Fruit fly (Drosophila melanogaster) whole organism, embryonic: ENCODE data around the gene park.
A peak's percentile ranks its signal among the peaks of the same experiment; 100 is the strongest.

Source experiments
- Adf1 ChIP-seq: fragments of 200-800 bp; sonication (Bioruptor generic); IDR thresholded peaks from 2 replicates; pipeline ENCODE4 v1.3.6; 2022; ENCODE audit warnings: missing biosample characterization, missing genetic modification characterization
- Antp ChIP-seq: fragments of 200-800 bp; sonication (Bioruptor generic); optimal IDR thresholded peaks from 3 replicates; lab custom pipeline; 2016; ENCODE audit warnings: missing biosample characterization, missing genetic modification characterization
- Atf3 ChIP-seq: fragments of 200-800 bp; sonication (Bioruptor generic); optimal IDR thresholded peaks from 3 replicates; lab custom pipeline; 2016; ENCODE audit warnings: missing biosample characterization, missing genetic modification characterization
- Awh ChIP-seq: fragments of 200-800 bp; sonication (Bioruptor generic); IDR thresholded peaks from 2 replicates; pipeline ENCODE4, ENCODE4 v1.3.6; 2022; ENCODE audit warnings: missing biosample characterization, missing genetic modification characterization
- Bgb ChIP-seq: fragments of 200-800 bp; sonication (Bioruptor generic); IDR thresholded peaks from 2 replicates; pipeline ENCODE4 v1.3.6; 2022; ENCODE audit warnings: missing biosample characterization, missing genetic modification characterization; ENCODE audit not compliant: partially characterized antibody
- CG10366 ChIP-seq: fragments of 200-800 bp; sonication (Bioruptor generic); IDR thresholded peaks from 2 replicates; pipeline ENCODE4 v1.3.6; 2022; ENCODE audit warnings: missing biosample characterization, missing genetic modification characterization
- CG10565 ChIP-seq: fragments of 200-800 bp; sonication (Bioruptor generic); optimal IDR thresholded peaks from 3 replicates; lab custom pipeline; 2016; ENCODE audit warnings: missing biosample characterization, mild to moderate bottlenecking, missing genetic modification characterization
- CG10959 ChIP-seq: fragments of 200-800 bp; sonication (Bioruptor generic); IDR thresholded peaks from 2 replicates; pipeline ENCODE4 v1.3.6; 2022; ENCODE audit warnings: missing biosample characterization, missing genetic modification characterization
- CG10979 ChIP-seq: fragments of 200-800 bp; sonication (Bioruptor generic); optimal IDR thresholded peaks from 2 replicates; lab custom pipeline; 2018; ENCODE audit warnings: missing biosample characterization, mild to moderate bottlenecking, missing genetic modification characterization, moderate library complexity
- CG11398 ChIP-seq: fragments of 200-800 bp; sonication (Bioruptor generic); optimal IDR thresholded peaks from 2 replicates; lab custom pipeline; 2016; ENCODE audit warnings: missing biosample characterization, missing genetic modification characterization
- CG11696 ChIP-seq: fragments of 200-800 bp; sonication (Bioruptor generic); IDR thresholded peaks from 2 replicates; pipeline ENCODE4 v1.3.6; 2022; ENCODE audit warnings: missing biosample characterization, missing genetic modification characterization
- CG12769 ChIP-seq: fragments of 200-800 bp; sonication (Bioruptor generic); optimal IDR thresholded peaks from 2 replicates; lab custom pipeline; 2019; ENCODE audit warnings: missing biosample characterization, mild to moderate bottlenecking, missing genetic modification characterization, moderate library complexity
- CG14667 ChIP-seq: fragments of 200-800 bp; sonication (Bioruptor generic); IDR thresholded peaks from 2 replicates; pipeline ENCODE4 v1.3.6; 2022; ENCODE audit warnings: missing biosample characterization, missing genetic modification characterization
- CG18764 ChIP-seq: fragments of 200-800 bp; sonication (Bioruptor generic); optimal IDR thresholded peaks from 3 replicates; lab custom pipeline; 2016; ENCODE audit warnings: missing biosample characterization, missing genetic modification characterization
- CG2202 ChIP-seq: fragments of 200-800 bp; sonication (Bioruptor generic); optimal IDR thresholded peaks from 2 replicates; lab custom pipeline; 2018; ENCODE audit warnings: missing biosample characterization, mild to moderate bottlenecking, missing genetic modification characterization
- CG3281 ChIP-seq: fragments of 200-800 bp; sonication (Bioruptor generic); optimal IDR thresholded peaks from 3 replicates; lab custom pipeline; 2017; ENCODE audit warnings: missing biosample characterization, mild to moderate bottlenecking, missing genetic modification characterization
- CG4707 ChIP-seq: fragments of 200-800 bp; sonication (Bioruptor generic); optimal IDR thresholded peaks from 2 replicates; lab custom pipeline; 2018; ENCODE audit warnings: missing biosample characterization, mild to moderate bottlenecking, missing genetic modification characterization, moderate library complexity
- CG7963 ChIP-seq: fragments of 200-800 bp; sonication (Bioruptor generic); IDR thresholded peaks from 3 replicates; pipeline ENCODE4 v1.3.6; 2022; ENCODE audit warnings: missing biosample characterization, missing genetic modification characterization; ENCODE audit not compliant: partially characterized antibody
- CG8290 ChIP-seq, 3 experiments: fragments of 200-800 bp; sonication (Bioruptor generic); optimal IDR thresholded peaks; 2 replicates each; lab custom pipeline; 2016 to 2019; ENCODE audit warnings: missing biosample characterization in 3 of 3, missing genetic modification characterization in 3 of 3, mild to moderate bottlenecking in 2 of 3, moderate library complexity in 1 of 3
- CG9215 ChIP-seq: fragments of 200-800 bp; sonication (Bioruptor generic); IDR thresholded peaks from 2 replicates; pipeline ENCODE4 v1.3.6; 2022; ENCODE audit warnings: missing biosample characterization, missing genetic modification characterization
- CoRest ChIP-seq: fragments of 200-800 bp; sonication (Bioruptor generic); optimal IDR thresholded peaks from 3 replicates; lab custom pipeline; 2018; ENCODE audit warnings: missing biosample characterization, mild to moderate bottlenecking, missing genetic modification characterization, moderate library complexity
- Dfd ChIP-seq, 2 experiments: fragments of >200 bp; optimal IDR thresholded peaks; 2 replicates each; lab custom pipeline; 2017; ENCODE audit warnings: missing biosample characterization in 2 of 2, missing genetic modification characterization in 2 of 2
- Dll ChIP-seq: fragments of 200-800 bp; sonication (Bioruptor generic); IDR thresholded peaks from 4 replicates; pipeline ENCODE4 v1.3.6; 2022; ENCODE audit warnings: missing biosample characterization, missing genetic modification characterization; ENCODE audit not compliant: partially characterized antibody
- Ets65A ChIP-seq: fragments of 200-800 bp; sonication (Bioruptor generic); peaks from one replicate; lab custom pipeline; 2016; ENCODE audit warnings: missing biosample characterization, missing genetic modification characterization
- H15 ChIP-seq: fragments of 200-800 bp; sonication (Bioruptor generic); IDR thresholded peaks from 3 replicates; pipeline ENCODE4 v1.3.6; 2022; ENCODE audit warnings: missing biosample characterization, missing genetic modification characterization
- HLH54F ChIP-seq: fragments of 200-800 bp; sonication (Bioruptor generic); optimal IDR thresholded peaks from 3 replicates; lab custom pipeline; 2016; ENCODE audit warnings: missing biosample characterization, missing genetic modification characterization
- MESR4 ChIP-seq: fragments of 200-800 bp; sonication (Bioruptor generic); optimal IDR thresholded peaks from 2 replicates; lab custom pipeline; 2018; ENCODE audit warnings: missing biosample characterization, mild to moderate bottlenecking, missing genetic modification characterization, moderate library complexity
- Meics ChIP-seq: fragments of 200-800 bp; sonication (Bioruptor generic); optimal IDR thresholded peaks from 2 replicates; lab custom pipeline; 2017; ENCODE audit warnings: missing biosample characterization, mild to moderate bottlenecking, missing genetic modification characterization
- NC2β ChIP-seq: fragments of 200-800 bp; sonication (Bioruptor generic); optimal IDR thresholded peaks from 2 replicates; lab custom pipeline; 2016; ENCODE audit warnings: missing biosample characterization, missing genetic modification characterization
- NFAT ChIP-seq: fragments of 200-800 bp; sonication (Bioruptor generic); IDR thresholded peaks from 2 replicates; pipeline ENCODE4 v1.3.6; 2022; ENCODE audit warnings: missing biosample characterization, missing genetic modification characterization
- Nf-YA ChIP-seq: fragments of 200-800 bp; sonication (Bioruptor generic); IDR thresholded peaks from 2 replicates; pipeline ENCODE4 v1.3.6; 2022; ENCODE audit warnings: missing biosample characterization, missing genetic modification characterization
- Nf-YB ChIP-seq: fragments of 200-800 bp; sonication (Bioruptor generic); optimal IDR thresholded peaks from 3 replicates; lab custom pipeline; 2019; ENCODE audit warnings: missing biosample characterization, mild to moderate bottlenecking, missing genetic modification characterization, moderate library complexity
- Poxn ChIP-seq: fragments of 200-800 bp; sonication (Bioruptor generic); IDR thresholded peaks from 2 replicates; pipeline ENCODE4 v1.3.6; 2022; ENCODE audit warnings: missing biosample characterization, missing genetic modification characterization
- Six4 ChIP-seq: fragments of 200-800 bp; sonication (Bioruptor generic); optimal IDR thresholded peaks from 2 replicates; lab custom pipeline; 2016; ENCODE audit warnings: missing biosample characterization, missing genetic modification characterization
- bab2 ChIP-seq: fragments of 200-800 bp; sonication (Bioruptor generic); optimal IDR thresholded peaks from 2 replicates; lab custom pipeline; 2016; ENCODE audit warnings: missing biosample characterization, missing genetic modification characterization
- cg ChIP-seq: fragments of 200-800 bp; sonication (Bioruptor generic); optimal IDR thresholded peaks from 3 replicates; lab custom pipeline; 2019; ENCODE audit warnings: missing biosample characterization, mild to moderate bottlenecking, missing genetic modification characterization, moderate library complexity
- ci ChIP-seq: fragments of 200-800 bp; sonication (Bioruptor generic); IDR thresholded peaks from 3 replicates; pipeline ENCODE4 v1.3.6; 2022; ENCODE audit warnings: missing biosample characterization, missing genetic modification characterization
- grau ChIP-seq: fragments of 200-800 bp; optimal IDR thresholded peaks from 3 replicates; lab custom pipeline; 2019; ENCODE audit warnings: missing biosample characterization, mild to moderate bottlenecking, missing genetic modification characterization, moderate library complexity
- jing ChIP-seq: fragments of 200-800 bp; sonication (Bioruptor generic); optimal IDR thresholded peaks from 2 replicates; lab custom pipeline; 2018; ENCODE audit warnings: missing biosample characterization, mild to moderate bottlenecking, missing genetic modification characterization
- lab ChIP-seq: fragments of 200-800 bp; sonication (Bioruptor generic); optimal IDR thresholded peaks from 3 replicates; lab custom pipeline; 2017; ENCODE audit warnings: missing biosample characterization, missing genetic modification characterization, mild to moderate bottlenecking, moderate library complexity, missing genetic modification reagents
- nerfin-2 ChIP-seq: fragments of 200-800 bp; sonication (Bioruptor generic); IDR thresholded peaks from 2 replicates; pipeline ENCODE4 v1.3.6; 2022; ENCODE audit warnings: missing biosample characterization, missing genetic modification characterization; ENCODE audit not compliant: partially characterized antibody
- phol ChIP-seq: fragments of 200-800 bp; sonication (Bioruptor generic); optimal IDR thresholded peaks from 3 replicates; lab custom pipeline; 2018; ENCODE audit warnings: missing biosample characterization, mild to moderate bottlenecking, missing genetic modification characterization, moderate library complexity
- psq ChIP-seq: fragments of 200-800 bp; sonication (Bioruptor generic); optimal IDR thresholded peaks from 2 replicates; lab custom pipeline; 2017; ENCODE audit warnings: missing biosample characterization, missing genetic modification characterization
- rib ChIP-seq: fragments of 200-800 bp; sonication (Bioruptor generic); IDR thresholded peaks from 2 replicates; pipeline ENCODE4 v1.3.6; 2022; ENCODE audit warnings: missing biosample characterization, missing genetic modification characterization
- ro ChIP-seq: fragments of 200-800 bp; sonication (Bioruptor generic); IDR thresholded peaks from 2 replicates; pipeline ENCODE4 v1.3.6; 2022; ENCODE audit warnings: missing biosample characterization, missing genetic modification characterization
- scrt ChIP-seq: fragments of 200-800 bp; sonication (Bioruptor generic); optimal IDR thresholded peaks from 2 replicates; lab custom pipeline; 2018; ENCODE audit warnings: missing biosample characterization, mild to moderate bottlenecking, missing genetic modification characterization, moderate library complexity
- slp2 ChIP-seq: fragments of 200-800 bp; sonication (Bioruptor generic); optimal IDR thresholded peaks from 2 replicates; lab custom pipeline; 2016; ENCODE audit warnings: missing biosample characterization, missing genetic modification characterization
- trem ChIP-seq: fragments of 200-800 bp; optimal IDR thresholded peaks from 3 replicates; lab custom pipeline; 2019; ENCODE audit warnings: missing biosample characterization, mild to moderate bottlenecking, missing genetic modification characterization, moderate library complexity
- tx ChIP-seq: fragments of 200-800 bp; sonication (Bioruptor generic); optimal IDR thresholded peaks from 2 replicates; lab custom pipeline; 2016; ENCODE audit warnings: missing biosample characterization, missing genetic modification characterization
- zfh2 ChIP-seq: fragments of 200-800 bp; sonication (Bioruptor generic); optimal IDR thresholded peaks from 2 replicates; lab custom pipeline; 2016; ENCODE audit warnings: missing biosample characterization, missing genetic modification characterization

The park gene

DNA sequence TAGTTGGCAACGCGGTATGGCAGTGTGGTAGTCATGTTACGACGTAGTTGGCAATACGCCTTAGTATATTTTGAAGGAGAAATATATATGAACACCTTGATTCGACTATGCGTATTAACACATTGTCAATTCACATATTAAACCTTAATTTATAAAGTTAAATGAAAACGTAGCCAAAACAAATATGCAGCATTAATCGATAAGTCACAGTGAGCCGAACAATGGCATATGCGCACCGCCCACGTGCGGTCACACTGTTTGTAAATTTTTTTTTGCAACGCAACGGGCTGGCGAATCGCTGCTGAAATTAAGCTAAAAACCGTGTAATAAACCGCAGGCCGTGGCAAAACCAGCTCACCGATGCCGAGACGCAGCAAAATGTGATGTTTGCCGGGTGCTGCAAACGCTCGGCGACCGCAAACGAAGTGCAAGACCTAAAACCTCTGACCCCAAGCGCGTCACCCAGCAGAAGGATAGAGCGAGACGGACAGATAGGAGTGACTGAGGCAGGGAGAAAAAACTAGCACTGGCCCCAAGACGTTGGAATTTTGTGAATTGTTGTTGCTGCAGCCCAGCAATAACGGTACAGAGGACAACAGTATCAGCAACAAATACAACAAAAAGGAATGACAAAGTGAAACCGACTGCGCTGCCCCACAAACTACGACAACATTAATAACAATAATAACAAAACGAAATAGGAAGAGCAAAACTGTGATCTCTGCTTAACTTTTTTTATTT is 21.0 kb downstream of the park start (continued):
- TF ChIP-seq scrt (GFP tag; lab: Kevin White, UChicago) = no peak
- peak; percentile 67; the same call in 1 of the 2 replicates for TF ChIP-seq rib (GFP tag; lab: Robert Waterston, UW)
- peak; percentile 23 for TF ChIP-seq CG12769 (tag; lab: Kevin White, UChicago)
- TF ChIP-seq Dll = peak; percentile 61; the same call in 2 of the 4 replicates
- no peak for TF ChIP-seq CG7963 (GFP tag; lab: Robert Waterston, UW)
- TF ChIP-seq Bgb (GFP tag; lab: Robert Waterston, UW) = 0 out of 2 replicates have a peak, but pooled peaks have one; percentile 4
- TF ChIP-seq ro (GFP tag; lab: Robert Waterston, UW) = no peak
- peak; percentile 12 for TF ChIP-seq grau (tag; lab: Kevin White, UChicago)
- no peak for TF ChIP-seq Six4
- no peak for TF ChIP-seq tx (GFP tag; lab: Kevin White, UChicago)
- TF ChIP-seq bab2 (GFP tag; lab: Kevin White, UChicago) = no peak
- TF ChIP-seq CG10979 = no peak
- 0 out of 3 replicates have a peak, but pooled peaks have one; percentile 50 for TF ChIP-seq ci
- TF ChIP-seq phol = peak; percentile 65
- TF ChIP-seq NFAT (GFP tag; lab: Robert Waterston, UW) = no peak
- TF ChIP-seq CG10959 (GFP tag; lab: Robert Waterston, UW) = no peak
- TF ChIP-seq H15 (GFP tag; lab: Robert Waterston, UW) = no peak
- TF ChIP-seq trem (tag; lab: Kevin White, UChicago) = peak; percentile 77
- no peak for TF ChIP-seq CG9215
- no peak for TF ChIP-seq CG4707 (GFP tag; lab: Kevin White, UChicago)
- peak; percentile 35; the same call in 1 of the 2 replicates for TF ChIP-seq Adf1 (GFP tag; lab: Robert Waterston, UW)
- TF ChIP-seq CG2202 (tag; lab: Kevin White, UChicago) = no peak
- no peak for TF ChIP-seq nerfin-2 (GFP tag; lab: Robert Waterston, UW)
- no peak for TF ChIP-seq CG3281 (GFP tag; lab: Kevin White, UChicago)
- no peak for TF ChIP-seq Atf3 (GFP tag; lab: Kevin White, UChicago)
- no peak for TF ChIP-seq CG11696
- TF ChIP-seq CG18764 (GFP tag; lab: Kevin White, UChicago) = no peak
- TF ChIP-seq CG10366 (GFP tag; lab: Robert Waterston, UW) = no peak
- peak; percentile 13 for TF ChIP-seq Ets65A (GFP tag; lab: Kevin White, UChicago)
- no peak for TF ChIP-seq Nf-YB
- no peak for TF ChIP-seq Dfd (GFP tag; optimal IDR thresholded peaks at IDR 0.05; lab: Kevin White, UChicago)
- TF ChIP-seq psq (GFP tag; lab: Kevin White, UChicago) = no peak
- TF ChIP-seq Meics (GFP tag; lab: Kevin White, UChicago) = no peak
- no peak for TF ChIP-seq Antp
- TF ChIP-seq CG14667 (GFP tag; lab: Robert Waterston, UW) = no peak
- no peak for TF ChIP-seq jing (GFP tag; lab: Kevin White, UChicago)
- TF ChIP-seq MESR4 (GFP tag; lab: Kevin White, UChicago) = peak; percentile 91
- TF ChIP-seq lab (GFP tag; lab: Kevin White, UChicago) = no peak
- TF ChIP-seq NC2β = peak; percentile 30
- no peak for TF ChIP-seq Awh (GFP tag; lab: Robert Waterston, UW)
- no peak for TF ChIP-seq CG10565 (GFP tag; lab: Kevin White, UChicago)
- no peak for TF ChIP-seq slp2 (GFP tag; lab: Kevin White, UChicago)
- TF ChIP-seq cg (GFP tag; lab: Kevin White, UChicago) = no peak
- no peak for TF ChIP-seq CG11398
- no peak for TF ChIP-seq HLH54F (GFP tag; lab: Kevin White, UChicago)
- TF ChIP-seq zfh2 (GFP tag; lab: Kevin White, UChicago) = no peak
- TF ChIP-seq Poxn (GFP tag; lab: Robert Waterston, UW) = no peak
- TF ChIP-seq Nf-YA (GFP tag; lab: Robert Waterston, UW) = no peak
- peak; percentile 39 for TF ChIP-seq CoRest
- no peak for TF ChIP-seq CG8290 (GFP tag; optimal IDR thresholded peaks at IDR 0.05; lab: Kevin White, UChicago)
- TF ChIP-seq CG8290 (tag; optimal IDR thresholded peaks at IDR 0.05; lab: Kevin White, UChicago) = no peak
